Fruit fly (Drosophila melanogaster) whole organism, adult: Measurements from ENCODE around the gene Drak.
A peak's percentile ranks its signal among the peaks of the same experiment; 100 is the strongest.

Source experiments
- CG11617 ChIP-seq: fragments of 200-800 bp; sonication (Bioruptor generic); optimal IDR thresholded peaks from 2 replicates; lab custom pipeline; 2017; ENCODE audit warnings: mild to moderate bottlenecking, missing biosample characterization, missing genetic modification reagents, missing genetic modification characterization
- CG12768 ChIP-seq: fragments of 200-800 bp; sonication (Bioruptor generic); optimal IDR thresholded peaks from 2 replicates; lab custom pipeline; 2017; ENCODE audit warnings: missing biosample characterization, missing genetic modification characterization, mild to moderate bottlenecking, moderate library complexity, missing genetic modification reagents
- CG14711 ChIP-seq: fragments of 200-800 bp; sonication (Bioruptor generic); optimal IDR thresholded peaks from 2 replicates; lab custom pipeline; 2018; ENCODE audit warnings: missing biosample characterization, mild to moderate bottlenecking, missing genetic modification characterization, moderate library complexity
- CG1620 ChIP-seq: fragments of 200-800 bp; sonication (Bioruptor generic); optimal IDR thresholded peaks from 2 replicates; lab custom pipeline; 2016; ENCODE audit warnings: missing biosample characterization, missing genetic modification characterization
- CG33017 ChIP-seq: fragments of 200-800 bp; sonication (Bioruptor generic); optimal IDR thresholded peaks from 2 replicates; lab custom pipeline; 2018; ENCODE audit warnings: missing biosample characterization, mild to moderate bottlenecking, missing genetic modification characterization, moderate library complexity
- CG5204 ChIP-seq: fragments of 200-800 bp; sonication (Bioruptor generic); optimal IDR thresholded peaks from 2 replicates; lab custom pipeline; 2016; ENCODE audit warnings: missing biosample characterization, missing genetic modification characterization
- CG7045 ChIP-seq: fragments of 200-800 bp; sonication (Bioruptor generic); optimal IDR thresholded peaks from 2 replicates; lab custom pipeline; 2017; ENCODE audit warnings: missing biosample characterization, mild to moderate bottlenecking, missing genetic modification characterization
- CG7101 ChIP-seq: fragments of 200-800 bp; sonication (Bioruptor generic); optimal IDR thresholded peaks from 2 replicates; lab custom pipeline; 2018; ENCODE audit warnings: missing biosample characterization, mild to moderate bottlenecking, missing genetic modification characterization, moderate library complexity
- Clk ChIP-seq: fragments of 200-800 bp; sonication (Bioruptor generic); optimal IDR thresholded peaks from 2 replicates; lab custom pipeline; 2017; ENCODE audit warnings: missing biosample characterization, missing genetic modification characterization
- Crg-1 ChIP-seq: fragments of 200-800 bp; sonication (Bioruptor generic); optimal IDR thresholded peaks from 2 replicates; lab custom pipeline; 2016; ENCODE audit warnings: missing biosample characterization, missing genetic modification characterization
- Hr96 ChIP-seq: fragments of 200-800 bp; sonication (Bioruptor generic); optimal IDR thresholded peaks from 2 replicates; lab custom pipeline; 2016; ENCODE audit warnings: missing biosample characterization, missing genetic modification characterization
- Mnt ChIP-seq: fragments of 200-800 bp; sonication (Bioruptor generic); optimal IDR thresholded peaks from 2 replicates; lab custom pipeline; 2016; ENCODE audit warnings: missing biosample characterization, mild to moderate bottlenecking, missing genetic modification characterization
- bab1 ChIP-seq: fragments of 200-800 bp; sonication (Bioruptor generic); optimal IDR thresholded peaks from 3 replicates; lab custom pipeline; 2019; ENCODE audit warnings: missing biosample characterization, mild to moderate bottlenecking, missing genetic modification characterization, moderate library complexity
- cic ChIP-seq: fragments of 200-800 bp; sonication (Bioruptor generic); optimal IDR thresholded peaks from 2 replicates; lab custom pipeline; 2017; ENCODE audit warnings: missing biosample characterization, mild to moderate bottlenecking, missing genetic modification characterization, moderate library complexity
- cnc ChIP-seq, 2 experiments: fragments of >200 bp; optimal IDR thresholded peaks; 2 replicates each; lab custom pipeline; 2017
- kay ChIP-seq: fragments of 200-800 bp; sonication (Bioruptor generic); peaks from one replicate; lab custom pipeline; 2016; ENCODE audit warnings: missing biosample characterization, missing genetic modification characterization, borderline replicate concordance
- ovo ChIP-seq: fragments of 200-800 bp; sonication (Bioruptor generic); optimal IDR thresholded peaks from 2 replicates; lab custom pipeline; 2016; ENCODE audit warnings: missing biosample characterization, missing genetic modification characterization
- pad ChIP-seq: fragments of 200-800 bp; sonication (Bioruptor generic); optimal IDR thresholded peaks from 3 replicates; lab custom pipeline; 2017; ENCODE audit warnings: missing biosample characterization, missing genetic modification characterization, mild to moderate bottlenecking, moderate library complexity, missing genetic modification reagents
- tj ChIP-seq: fragments of 200-800 bp; sonication (Bioruptor generic); optimal IDR thresholded peaks from 3 replicates; lab custom pipeline; 2017; ENCODE audit warnings: missing biosample characterization, mild to moderate bottlenecking, missing genetic modification characterization, moderate library complexity
- toe ChIP-seq: fragments of 200-800 bp; sonication (Bioruptor generic); optimal IDR thresholded peaks from 2 replicates; lab custom pipeline; 2016; ENCODE audit warnings: missing biosample characterization, missing genetic modification characterization

Drak gene

dm6 chrX:11499454-11499853 lies 6.5 kb downstream of the Drak start:
- TF ChIP-seq Hr96 (GFP tag; lab: Kevin White, UChicago), result no peak
- no peak for TF ChIP-seq kay
- peak; percentile 58 for TF ChIP-seq CG14711 (tag; lab: Kevin White, UChicago)
- peak; percentile 9 for TF ChIP-seq tj (GFP tag; lab: Kevin White, UChicago)
- peak; percentile 26 for TF ChIP-seq CG7101 (tag; lab: Kevin White, UChicago)
- peak; percentile 71 for TF ChIP-seq bab1 (GFP tag; lab: Kevin White, UChicago)
- TF ChIP-seq CG1620 (GFP tag; lab: Kevin White, UChicago), result peak; percentile 8
- TF ChIP-seq CG7045 (GFP tag; lab: Kevin White, UChicago), result no peak

- TF ChIP-seq Mnt (no peak), pad (GFP tag; lab: Kevin White, UChicago) (no peak), CG5204 (GFP tag; lab: Kevin White, UChicago) (no peak), Hr96 (GFP tag; lab: Kevin White, UChicago) (no peak), CG7045 (GFP tag; lab: Kevin White, UChicago) (no peak), CG1620 (GFP tag; lab: Kevin White, UChicago) (no peak), CG12768 (GFP tag; lab: Kevin White, UChicago) (no peak), kay (no peak), CG11617 (no peak), CG14711 (tag; lab: Kevin White, UChicago) (no peak)
Measured at dm6 chrX:11500284-11500683, 7.3 kb downstream of the Drak start.

dm6 chrX:11501221-11501961 lies 8.5 kb downstream of the Drak start:
- peak; percentile 45 for TF ChIP-seq kay
- TF ChIP-seq bab1 (GFP tag; lab: Kevin White, UChicago), result peak; percentile 24
- peak; percentile 16 for TF ChIP-seq CG11617
- no peak for TF ChIP-seq CG33017
- no peak for TF ChIP-seq cnc (optimal IDR thresholded peaks at IDR 0.05; lab: Kevin White, UChicago)
- no peak for TF ChIP-seq pad (GFP tag; lab: Kevin White, UChicago)
- peak; percentile 37 for TF ChIP-seq CG7101 (tag; lab: Kevin White, UChicago)
- no peak for TF ChIP-seq Hr96 (GFP tag; lab: Kevin White, UChicago)
- no peak for TF ChIP-seq ovo
- TF ChIP-seq Crg-1 (GFP tag; lab: Kevin White, UChicago), result no peak
- no peak for TF ChIP-seq toe
- no peak for TF ChIP-seq Mnt
- no peak for TF ChIP-seq CG14711 (tag; lab: Kevin White, UChicago)
- peak; percentile 65 for TF ChIP-seq tj (GFP tag; lab: Kevin White, UChicago)
- TF ChIP-seq CG7045 (GFP tag; lab: Kevin White, UChicago), result no peak
- TF ChIP-seq Clk (GFP tag; lab: Kevin White, UChicago), result no peak

dm6 chrX:11503625-11504024 lies 10.7 kb downstream of the Drak start:
- TF ChIP-seq Clk (GFP tag; lab: Kevin White, UChicago), result no peak
- TF ChIP-seq ovo, result peak; percentile 26
- no peak for TF ChIP-seq cnc (optimal IDR thresholded peaks at IDR 0.05; lab: Kevin White, UChicago)
- TF ChIP-seq toe, result no peak
- TF ChIP-seq tj (GFP tag; lab: Kevin White, UChicago), result peak; percentile 97
- peak; percentile 2 for TF ChIP-seq bab1 (GFP tag; lab: Kevin White, UChicago)

dm6 chrX:11506210-11506609 lies 13.3 kb downstream of the Drak start:
- TF ChIP-seq CG7101 (tag; lab: Kevin White, UChicago) (no peak), CG12768 (GFP tag; lab: Kevin White, UChicago) (no peak), CG14711 (tag; lab: Kevin White, UChicago) (no peak), CG33017 (no peak), CG1620 (GFP tag; lab: Kevin White, UChicago) (no peak), ovo (no peak), cnc (optimal IDR thresholded peaks at IDR 0.05; lab: Kevin White, UChicago) (no peak), kay (no peak), tj (GFP tag; lab: Kevin White, UChicago) (no peak), Mnt (no peak), CG7045 (GFP tag; lab: Kevin White, UChicago) (no peak), Crg-1 (GFP tag; lab: Kevin White, UChicago) (no peak), CG5204 (GFP tag; lab: Kevin White, UChicago) (no peak), cic (GFP tag; lab: Kevin White, UChicago) (no peak), CG11617 (no peak), pad (GFP tag; lab: Kevin White, UChicago) (no peak)

dm6 chrX:11510120-11510771 lies 17.3 kb downstream of the Drak start:
- TF ChIP-seq Clk (GFP tag; lab: Kevin White, UChicago) (no peak), tj (GFP tag; lab: Kevin White, UChicago) (peak; percentile 74)

dm6 chrX:11511299-11511698 lies 18.4 kb downstream of the Drak start:
- TF ChIP-seq Hr96 (GFP tag; lab: Kevin White, UChicago) (no peak), ovo (no peak), CG7045 (GFP tag; lab: Kevin White, UChicago) (no peak), CG5204 (GFP tag; lab: Kevin White, UChicago) (no peak), cnc (optimal IDR thresholded peaks at IDR 0.05; lab: Kevin White, UChicago) (no peak), pad (GFP tag; lab: Kevin White, UChicago) (no peak), bab1 (GFP tag; lab: Kevin White, UChicago) (no peak), cic (GFP tag; lab: Kevin White, UChicago) (no peak), Mnt (no peak), CG1620 (GFP tag; lab: Kevin White, UChicago) (no peak), CG12768 (GFP tag; lab: Kevin White, UChicago) (no peak), tj (GFP tag; lab: Kevin White, UChicago) (no peak), CG7101 (tag; lab: Kevin White, UChicago) (no peak), kay (no peak), CG33017 (no peak), CG14711 (tag; lab: Kevin White, UChicago) (no peak), Crg-1 (GFP tag; lab: Kevin White, UChicago) (no peak), Clk (GFP tag; lab: Kevin White, UChicago) (no peak), CG11617 (no peak), toe (no peak)
